Fruit fly (Drosophila melanogaster) whole organism, embryonic: ENCODE results near the gene CG1354.

Source experiments
- Adf1 ChIP-seq: fragments of 200-800 bp; sonication (Bioruptor generic); IDR thresholded peaks from 2 replicates; pipeline ENCODE4 v1.3.6; 2022; ENCODE audit warnings: missing biosample characterization, missing genetic modification characterization
- Atf-2 ChIP-seq: fragments of 200-800 bp; sonication (Bioruptor generic); optimal IDR thresholded peaks from 2 replicates; lab custom pipeline; 2016; ENCODE audit warnings: missing biosample characterization, missing genetic modification characterization
- Awh ChIP-seq: fragments of 200-800 bp; sonication (Bioruptor generic); IDR thresholded peaks from 2 replicates; pipeline ENCODE4, ENCODE4 v1.3.6; 2022; ENCODE audit warnings: missing biosample characterization, missing genetic modification characterization
- Blimp-1 ChIP-seq: fragments of 200-800 bp; sonication (Bioruptor generic); optimal IDR thresholded peaks from 3 replicates; lab custom pipeline; 2018; ENCODE audit warnings: missing biosample characterization, missing genetic modification characterization, mild to moderate bottlenecking, moderate library complexity, missing genetic modification reagents
- CG10274 ChIP-seq: fragments of 200-800 bp; sonication (Bioruptor generic); optimal IDR thresholded peaks from 3 replicates; lab custom pipeline; 2017; ENCODE audit warnings: missing biosample characterization, mild to moderate bottlenecking, missing genetic modification characterization
- CG10959 ChIP-seq: fragments of 200-800 bp; sonication (Bioruptor generic); IDR thresholded peaks from 2 replicates; pipeline ENCODE4 v1.3.6; 2022; ENCODE audit warnings: missing biosample characterization, missing genetic modification characterization
- CG11695 ChIP-seq: fragments of 200-800 bp; sonication (Bioruptor generic); IDR thresholded peaks from 3 replicates; pipeline ENCODE4 v1.3.6; 2022; ENCODE audit warnings: missing biosample characterization, missing genetic modification characterization
- CG11723 ChIP-seq: fragments of 200-800 bp; sonication (Bioruptor generic); optimal IDR thresholded peaks from 2 replicates; lab custom pipeline; 2017; ENCODE audit warnings: missing biosample characterization, mild to moderate bottlenecking, missing genetic modification characterization
- CG12155 ChIP-seq: fragments of 200-800 bp; sonication (Bioruptor generic); optimal IDR thresholded peaks from 3 replicates; lab custom pipeline; 2016; ENCODE audit warnings: missing biosample characterization, missing genetic modification characterization
- CG12236 ChIP-seq: fragments of 200-800 bp; sonication (Bioruptor generic); optimal IDR thresholded peaks from 2 replicates; lab custom pipeline; 2016; ENCODE audit warnings: missing biosample characterization, missing genetic modification characterization
- CG1233 ChIP-seq: fragments of 200-800 bp; sonication (Bioruptor generic); optimal IDR thresholded peaks from 4 replicates; lab custom pipeline; 2018; ENCODE audit warnings: missing biosample characterization, mild to moderate bottlenecking, missing genetic modification characterization
- CG13424 ChIP-seq: fragments of 200-800 bp; sonication (Bioruptor generic); optimal IDR thresholded peaks from 2 replicates; lab custom pipeline; 2019; ENCODE audit warnings: missing biosample characterization, mild to moderate bottlenecking, missing genetic modification characterization, moderate library complexity
- CG13894 ChIP-seq: fragments of 200-800 bp; sonication (Bioruptor generic); optimal IDR thresholded peaks from 3 replicates; lab custom pipeline; 2018; ENCODE audit warnings: missing biosample characterization, mild to moderate bottlenecking, missing genetic modification characterization, moderate library complexity
- CG14050 ChIP-seq: fragments of 200-800 bp; sonication (Bioruptor generic); IDR thresholded peaks from 3 replicates; pipeline ENCODE4 v1.3.6; 2022; ENCODE audit warnings: missing biosample characterization, missing genetic modification characterization
- CG14441 ChIP-seq: fragments of 200-800 bp; sonication (Bioruptor generic); IDR thresholded peaks from 2 replicates; pipeline ENCODE4 v1.3.6; 2022; ENCODE audit warnings: missing biosample characterization, missing genetic modification characterization
- CG1602 ChIP-seq: fragments of 200-800 bp; sonication (Bioruptor generic); optimal IDR thresholded peaks from 3 replicates; lab custom pipeline; 2016; ENCODE audit warnings: missing biosample characterization, missing genetic modification characterization
- CG17612 ChIP-seq: fragments of 200-800 bp; sonication (Bioruptor generic); IDR thresholded peaks from 2 replicates; pipeline ENCODE4 v1.3.6; 2022; ENCODE audit warnings: missing biosample characterization, missing genetic modification characterization
- CG18599 ChIP-seq: fragments of 200-800 bp; sonication (Bioruptor generic); optimal IDR thresholded peaks from 3 replicates; lab custom pipeline; 2017; ENCODE audit warnings: missing biosample characterization, missing genetic modification characterization, mild to moderate bottlenecking, moderate library complexity, missing genetic modification reagents
- CG2120 ChIP-seq: fragments of 200-800 bp; sonication (Bioruptor generic); optimal IDR thresholded peaks from 3 replicates; lab custom pipeline; 2016; ENCODE audit warnings: missing biosample characterization, missing genetic modification characterization
- CG3065 ChIP-seq: fragments of 200-800 bp; sonication (Bioruptor generic); optimal IDR thresholded peaks from 2 replicates; lab custom pipeline; 2016; ENCODE audit warnings: missing biosample characterization, missing genetic modification characterization
- CG4617 ChIP-seq: fragments of 200-800 bp; sonication (Bioruptor generic); optimal IDR thresholded peaks from 3 replicates; lab custom pipeline; 2016; ENCODE audit warnings: missing biosample characterization, missing genetic modification characterization, borderline replicate concordance
- CG4707 ChIP-seq: fragments of 200-800 bp; sonication (Bioruptor generic); optimal IDR thresholded peaks from 2 replicates; lab custom pipeline; 2018; ENCODE audit warnings: missing biosample characterization, mild to moderate bottlenecking, missing genetic modification characterization, moderate library complexity
- CG8924 ChIP-seq: fragments of 200-800 bp; optimal IDR thresholded peaks from 3 replicates; lab custom pipeline; 2019; ENCODE audit warnings: missing biosample characterization, mild to moderate bottlenecking, missing genetic modification characterization, moderate library complexity
- CkIIα-i1 ChIP-seq: fragments of 200-800 bp; sonication (Bioruptor generic); IDR thresholded peaks from 2 replicates; pipeline ENCODE4 v1.3.6; 2022; ENCODE audit warnings: missing biosample characterization, missing genetic modification characterization
- Doc3 ChIP-seq: fragments of 200-800 bp; sonication (Bioruptor generic); IDR thresholded peaks from 3 replicates; pipeline ENCODE4 v1.3.6; 2022; ENCODE audit warnings: missing biosample characterization, missing genetic modification characterization; ENCODE audit not compliant: partially characterized antibody
- ERR ChIP-seq: fragments of 200-800 bp; sonication (Bioruptor generic); optimal IDR thresholded peaks from 2 replicates; lab custom pipeline; 2016; ENCODE audit warnings: missing biosample characterization, missing genetic modification characterization
- Hey ChIP-seq: fragments of 200-800 bp; sonication (Bioruptor generic); optimal IDR thresholded peaks from 3 replicates; lab custom pipeline; 2018; ENCODE audit warnings: missing biosample characterization, mild to moderate bottlenecking, missing genetic modification characterization
- Hr78 ChIP-seq, 2 experiments: fragments of 200-800 bp in 1 of 2; fragments of >200 bp in 1 of 2; sonication (Bioruptor generic) in 1 of 2; optimal IDR thresholded peaks; 2 replicates each; lab custom pipeline; 2017 to 2019; ENCODE audit warnings: missing biosample characterization in 2 of 2, missing genetic modification characterization in 2 of 2, mild to moderate bottlenecking in 1 of 2, moderate library complexity in 1 of 2
- MBD-R2 ChIP-seq: fragments of 200-800 bp; sonication (Bioruptor generic); IDR thresholded peaks from 2 replicates; pipeline ENCODE4 v1.3.6; 2022; ENCODE audit warnings: missing biosample characterization, missing genetic modification characterization
- Nf-YA ChIP-seq: fragments of 200-800 bp; sonication (Bioruptor generic); IDR thresholded peaks from 2 replicates; pipeline ENCODE4 v1.3.6; 2022; ENCODE audit warnings: missing biosample characterization, missing genetic modification characterization
- NfI ChIP-seq: fragments of 200-800 bp; sonication (Bioruptor generic); optimal IDR thresholded peaks from 3 replicates; lab custom pipeline; 2018; ENCODE audit warnings: missing biosample characterization, mild to moderate bottlenecking, missing genetic modification characterization, moderate library complexity
- Side ChIP-seq: fragments of 200-800 bp; sonication (Bioruptor generic); optimal IDR thresholded peaks from 2 replicates; lab custom pipeline; 2016; ENCODE audit warnings: missing biosample characterization, missing genetic modification characterization
- Xbp1 ChIP-seq: fragments of 200-800 bp; sonication (Bioruptor generic); optimal IDR thresholded peaks from 3 replicates; lab custom pipeline; 2016; ENCODE audit warnings: missing biosample characterization, mild to moderate bottlenecking, missing genetic modification characterization
- ap ChIP-seq: fragments of 200-800 bp; sonication (Bioruptor generic); IDR thresholded peaks from 2 replicates; pipeline ENCODE4 v1.3.6; 2022; ENCODE audit warnings: missing biosample characterization, missing genetic modification characterization
- ewg ChIP-seq: fragments of 200-800 bp; sonication (Bioruptor generic); optimal IDR thresholded peaks from 3 replicates; lab custom pipeline; 2017; ENCODE audit warnings: mild to moderate bottlenecking, missing biosample characterization, missing genetic modification reagents, missing genetic modification characterization
- fd96Cb ChIP-seq: fragments of 200-800 bp; sonication (Bioruptor generic); optimal IDR thresholded peaks from 2 replicates; lab custom pipeline; 2018; ENCODE audit warnings: missing biosample characterization, mild to moderate bottlenecking, missing genetic modification characterization, moderate library complexity
- gem ChIP-seq: fragments of 200-800 bp; sonication (Bioruptor generic); optimal IDR thresholded peaks from 2 replicates; lab custom pipeline; 2019; ENCODE audit warnings: missing biosample characterization, mild to moderate bottlenecking, missing genetic modification characterization, moderate library complexity
- gsb-n ChIP-seq: fragments of 200-800 bp; sonication (Bioruptor generic); optimal IDR thresholded peaks from 3 replicates; lab custom pipeline; 2018; ENCODE audit warnings: missing biosample characterization, mild to moderate bottlenecking, missing genetic modification characterization
- hkb ChIP-seq, 2 experiments: fragments of 200-800 bp in 1 of 2; fragments of >200 bp in 1 of 2; sonication (Bioruptor generic) in 1 of 2; IDR thresholded peaks in 1 of 2; optimal IDR thresholded peaks in 1 of 2; 2 replicates each; pipeline versions ENCODE4 v1.3.6 to Lab custom; 2017 to 2022; ENCODE audit warnings: missing biosample characterization in 1 of 2, missing genetic modification characterization in 1 of 2
- klu ChIP-seq: fragments of 200-800 bp; sonication (Bioruptor generic); IDR thresholded peaks from 2 replicates; pipeline ENCODE4 v1.3.6; 2022; ENCODE audit warnings: missing biosample characterization, missing genetic modification characterization
- kni ChIP-seq: fragments of 200-800 bp; sonication (Bioruptor generic); optimal IDR thresholded peaks from 3 replicates; lab custom pipeline; 2017; ENCODE audit warnings: mild to moderate bottlenecking, missing biosample characterization, missing genetic modification reagents, missing genetic modification characterization
- lab ChIP-seq: fragments of 200-800 bp; sonication (Bioruptor generic); optimal IDR thresholded peaks from 3 replicates; lab custom pipeline; 2017; ENCODE audit warnings: missing biosample characterization, missing genetic modification characterization, mild to moderate bottlenecking, moderate library complexity, missing genetic modification reagents
- lbe ChIP-seq: fragments of 200-800 bp; sonication (Bioruptor generic); optimal IDR thresholded peaks from 2 replicates; lab custom pipeline; 2016; ENCODE audit warnings: missing biosample characterization, mild to moderate bottlenecking, missing genetic modification characterization
- mirr ChIP-seq: fragments of 200-800 bp; sonication (Bioruptor generic); optimal IDR thresholded peaks from 3 replicates; lab custom pipeline; 2018; ENCODE audit warnings: missing biosample characterization, mild to moderate bottlenecking, missing genetic modification characterization
- otp ChIP-seq: fragments of 200-800 bp; sonication (Bioruptor generic); IDR thresholded peaks from 3 replicates; pipeline ENCODE4, ENCODE4 v1.3.6; 2022; ENCODE audit warnings: missing biosample characterization, missing genetic modification characterization
- pros ChIP-seq: fragments of 200-800 bp; sonication (Bioruptor generic); optimal IDR thresholded peaks from 3 replicates; lab custom pipeline; 2019; ENCODE audit warnings: missing biosample characterization, mild to moderate bottlenecking, missing genetic modification characterization, moderate library complexity
- row ChIP-seq: fragments of 200-800 bp; sonication (Bioruptor generic); IDR thresholded peaks from 3 replicates; pipeline ENCODE4 v1.3.6; 2022; ENCODE audit warnings: missing biosample characterization, missing genetic modification characterization
- slou ChIP-seq: fragments of 200-800 bp; sonication (Bioruptor generic); optimal IDR thresholded peaks from 3 replicates; lab custom pipeline; 2016; ENCODE audit warnings: missing biosample characterization, missing genetic modification characterization
- sob ChIP-seq: fragments of 200-800 bp; sonication (Bioruptor generic); IDR thresholded peaks from 2 replicates; pipeline ENCODE4 v1.3.6; 2022; ENCODE audit warnings: missing biosample characterization, missing genetic modification characterization
- stc ChIP-seq: fragments of 200-800 bp; sonication (Bioruptor generic); IDR thresholded peaks from 2 replicates; pipeline ENCODE4 v1.3.6; 2022; ENCODE audit warnings: missing biosample characterization, missing genetic modification characterization
- z ChIP-seq: fragments of 200-800 bp; sonication (Bioruptor generic); IDR thresholded peaks from 3 replicates; pipeline ENCODE4 v1.3.6; 2022; ENCODE audit warnings: missing biosample characterization, missing genetic modification characterization

The CG1354 gene

DNA sequence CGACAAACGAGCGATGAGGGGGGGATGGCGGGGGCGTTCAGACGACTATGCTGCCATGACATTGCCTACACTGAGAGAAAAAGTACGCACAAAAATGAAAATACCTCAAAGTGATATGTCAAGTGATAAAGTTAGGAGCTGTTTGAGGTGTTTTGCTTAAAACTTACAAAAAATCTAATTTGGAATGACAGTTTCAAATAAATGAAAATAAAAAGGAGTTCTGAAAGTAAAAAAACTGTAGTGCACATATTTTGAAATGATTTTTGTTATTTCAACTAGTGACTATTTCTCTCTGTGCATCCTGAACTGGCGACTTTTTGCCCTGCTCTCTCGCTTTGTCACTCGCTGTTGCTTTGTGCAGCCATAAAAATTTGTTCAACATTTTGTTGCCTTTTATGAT lies 51.4 kb downstream of the CG1354 start (continued):
- peak; percentile 56 for TF ChIP-seq lab (GFP tag; lab: Kevin White, UChicago)
- TF ChIP-seq row (GFP tag; lab: Robert Waterston, UW): peak; percentile 46; the same call in 2 of the 3 replicates
- no peak for TF ChIP-seq hkb (optimal IDR thresholded peaks at IDR 0.05; lab: Kevin White, UChicago)
- no peak for TF ChIP-seq hkb (GFP tag; IDR thresholded peaks at IDR 0.05; lab: Robert Waterston, UW)
- peak; percentile 26 for TF ChIP-seq Xbp1 (GFP tag; lab: Kevin White, UChicago)
- TF ChIP-seq Hey (tag; lab: Kevin White, UChicago): no peak
- TF ChIP-seq CG11695 (GFP tag; lab: Robert Waterston, UW): no peak
- no peak for TF ChIP-seq CG8924 (tag; lab: Kevin White, UChicago)
- TF ChIP-seq CG13424: no peak
- TF ChIP-seq CG10959 (GFP tag; lab: Robert Waterston, UW): no peak
- no peak for TF ChIP-seq CG1233 (GFP tag; lab: Kevin White, UChicago)
- TF ChIP-seq CG14441 (GFP tag; lab: Robert Waterston, UW): no peak
- no peak for TF ChIP-seq ERR (GFP tag; lab: Kevin White, UChicago)
- no peak for TF ChIP-seq slou
- no peak for TF ChIP-seq Hr78 (GFP tag; optimal IDR thresholded peaks at IDR 0.05; lab: Kevin White, UChicago)
- TF ChIP-seq CG12155: no peak
- no peak for TF ChIP-seq Doc3 (GFP tag; lab: Robert Waterston, UW)
- TF ChIP-seq CG18599 (GFP tag; lab: Kevin White, UChicago): peak; percentile 39
- peak; percentile 9; the same call in 1 of the 2 replicates for TF ChIP-seq sob (GFP tag; lab: Robert Waterston, UW)
- no peak for TF ChIP-seq stc (GFP tag; lab: Robert Waterston, UW)
- peak; percentile 27 for TF ChIP-seq CG2120 (GFP tag; lab: Kevin White, UChicago)
- TF ChIP-seq ewg (GFP tag; lab: Kevin White, UChicago): no peak
- no peak for TF ChIP-seq gsb-n (tag; lab: Kevin White, UChicago)
- TF ChIP-seq gem (tag; lab: Kevin White, UChicago): peak; percentile 59
- TF ChIP-seq Adf1: no peak
- no peak for TF ChIP-seq z (GFP tag; lab: Robert Waterston, UW)
- no peak for TF ChIP-seq ap
- TF ChIP-seq kni (GFP tag; lab: Kevin White, UChicago): no peak
- TF ChIP-seq otp (GFP tag; lab: Robert Waterston, UW): no peak
- TF ChIP-seq klu (GFP tag; lab: Robert Waterston, UW): no peak
- no peak for TF ChIP-seq CG1602 (GFP tag; lab: Kevin White, UChicago)
- TF ChIP-seq CG4707 (GFP tag; lab: Kevin White, UChicago): no peak
- no peak for TF ChIP-seq CG13894 (tag; lab: Kevin White, UChicago)
- no peak for TF ChIP-seq CG4617 (GFP tag; lab: Kevin White, UChicago)
- TF ChIP-seq Nf-YA: no peak
- TF ChIP-seq CG17612 (GFP tag; lab: Robert Waterston, UW): no peak
- no peak for TF ChIP-seq Atf-2 (GFP tag; lab: Kevin White, UChicago)
- TF ChIP-seq mirr: no peak
- no peak for TF ChIP-seq CkIIα-i1
- TF ChIP-seq CG3065 (GFP tag; lab: Kevin White, UChicago): no peak
- TF ChIP-seq CG10274 (GFP tag; lab: Kevin White, UChicago): no peak
- TF ChIP-seq fd96Cb: peak; percentile 11
- TF ChIP-seq pros (GFP tag; lab: Kevin White, UChicago): no peak
- no peak for TF ChIP-seq MBD-R2 (GFP tag; lab: Robert Waterston, UW)
- TF ChIP-seq lbe (GFP tag; lab: Kevin White, UChicago): no peak
- no peak for TF ChIP-seq Side (GFP tag; lab: Kevin White, UChicago)
- no peak for TF ChIP-seq NfI
- no peak for TF ChIP-seq CG11723 (GFP tag; lab: Kevin White, UChicago)
- TF ChIP-seq Blimp-1 (GFP tag; lab: Kevin White, UChicago): peak; percentile 36
- no peak for TF ChIP-seq CG14050 (GFP tag; lab: Robert Waterston, UW)
- no peak for TF ChIP-seq CG12236 (GFP tag; lab: Kevin White, UChicago)
- TF ChIP-seq Awh: no peak
